Worm (Caenorhabditis elegans) whole organism, late embryonic: ENCODE results near the gene acl-13.

Source experiments
- C08G9.2 ChIP-seq: sonication (generic microtip); optimal IDR thresholded peaks from 2 replicates; lab custom pipeline; 2016; ENCODE audit warnings: mild to moderate bottlenecking, missing genetic modification characterization, moderate library complexity, missing compliant biosample characterization
- F13H6.1 ChIP-seq: sonication (generic microtip); optimal IDR thresholded peaks from 2 replicates; lab custom pipeline; 2016; ENCODE audit warnings: missing genetic modification characterization, missing compliant biosample characterization
- K09A11.1 ChIP-seq: sonication (generic microtip); optimal IDR thresholded peaks from 2 replicates; lab custom pipeline; 2017; ENCODE audit warnings: antibody characterized with exemption, mild to moderate bottlenecking, missing genetic modification characterization, missing compliant biosample characterization; ENCODE audit not compliant: insufficient read depth
- ahr-1 ChIP-seq: sonication (generic microtip); optimal IDR thresholded peaks from 2 replicates; lab custom pipeline; 2016; ENCODE audit warnings: missing genetic modification characterization, missing compliant biosample characterization
- ceh-2 ChIP-seq: sonication (generic microtip); optimal IDR thresholded peaks from 2 replicates; lab custom pipeline; 2016; ENCODE audit warnings: missing genotype, missing genetic modification characterization, missing compliant biosample characterization
- ceh-34 ChIP-seq: sonication (generic microtip); optimal IDR thresholded peaks from 2 replicates; lab custom pipeline; 2016; ENCODE audit warnings: mild to moderate bottlenecking, missing genetic modification characterization, missing compliant biosample characterization
- ceh-6 ChIP-seq: fragments of 200-800 bp; sonication (Bioruptor generic); optimal IDR thresholded peaks from 2 replicates; lab custom pipeline; 2018; ENCODE audit warnings: mild to moderate bottlenecking, missing genetic modification characterization, missing compliant biosample characterization
- dve-1 ChIP-seq: sonication (generic microtip); optimal IDR thresholded peaks from 2 replicates; lab custom pipeline; 2017; ENCODE audit warnings: antibody characterized with exemption, mild to moderate bottlenecking, missing genetic modification characterization, missing compliant biosample characterization
- elt-4 ChIP-seq: sonication (generic microtip); optimal IDR thresholded peaks from 2 replicates; lab custom pipeline; 2016; ENCODE audit warnings: missing genetic modification characterization, missing compliant biosample characterization
- gmeb-2 ChIP-seq: sonication (generic microtip); optimal IDR thresholded peaks from 2 replicates; lab custom pipeline; 2016; ENCODE audit warnings: missing genetic modification characterization, inconsistent platforms, missing compliant biosample characterization
- hlh-13 ChIP-seq: fragments of 200-800 bp; sonication (Bioruptor generic); optimal IDR thresholded peaks from 2 replicates; lab custom pipeline; 2018; ENCODE audit warnings: mild to moderate bottlenecking, missing genetic modification characterization, missing compliant biosample characterization
- hlh-15 ChIP-seq: sonication (generic microtip); optimal IDR thresholded peaks from 2 replicates; lab custom pipeline; 2016; ENCODE audit warnings: missing genetic modification characterization, missing compliant biosample characterization
- hlh-30 ChIP-seq: sonication (generic microtip); optimal IDR thresholded peaks from 2 replicates; lab custom pipeline; 2017; ENCODE audit warnings: antibody characterized with exemption, missing genetic modification characterization, missing compliant biosample characterization; ENCODE audit not compliant: insufficient read depth
- hlh-6 ChIP-seq: sonication (generic microtip); optimal IDR thresholded peaks from 2 replicates; lab custom pipeline; 2016; ENCODE audit warnings: missing genotype, missing genetic modification characterization, missing compliant biosample characterization
- lim-6 ChIP-seq: sonication (generic microtip); optimal IDR thresholded peaks from 2 replicates; lab custom pipeline; 2016; ENCODE audit warnings: missing genetic modification characterization, missing compliant biosample characterization
- lin-11 ChIP-seq: fragments of 200-800 bp; sonication (Bioruptor generic); optimal IDR thresholded peaks from 2 replicates; lab custom pipeline; 2018; ENCODE audit warnings: mild to moderate bottlenecking, missing genetic modification characterization, missing compliant biosample characterization
- nfya-1 ChIP-seq: sonication (generic microtip); optimal IDR thresholded peaks from 2 replicates; lab custom pipeline; 2017; ENCODE audit warnings: missing genetic modification characterization, mild to moderate bottlenecking, missing compliant biosample characterization, antibody characterized with exemption, moderate library complexity
- nhr-232 ChIP-seq: sonication (generic microtip); optimal IDR thresholded peaks from 2 replicates; lab custom pipeline; 2016; ENCODE audit warnings: missing genetic modification characterization, missing compliant biosample characterization
- npax-4 ChIP-seq: sonication (generic microtip); optimal IDR thresholded peaks from 2 replicates; lab custom pipeline; 2016; ENCODE audit warnings: missing genetic modification characterization, missing compliant biosample characterization
- odd-2 ChIP-seq: sonication (generic microtip); optimal IDR thresholded peaks from 2 replicates; lab custom pipeline; 2017; ENCODE audit warnings: antibody characterized with exemption, mild to moderate bottlenecking, missing genetic modification characterization, missing compliant biosample characterization
- pag-3 ChIP-seq: sonication (generic microtip); optimal IDR thresholded peaks from 2 replicates; lab custom pipeline; 2016; ENCODE audit warnings: missing compliant biosample characterization, missing genetic modification characterization, borderline replicate concordance
- pat-9 ChIP-seq: fragments of 200-800 bp; sonication (Bioruptor generic); optimal IDR thresholded peaks from 2 replicates; lab custom pipeline; 2018; ENCODE audit warnings: mild to moderate bottlenecking, missing genetic modification characterization, moderate library complexity, missing compliant biosample characterization
- pax-1 ChIP-seq: fragments of 150-350 bp; optimal IDR thresholded peaks from 2 replicates; lab custom pipeline; 2014; ENCODE audit warnings: missing biosample characterization, missing genetic modification characterization
- pqm-1 ChIP-seq: sonication (generic microtip); optimal IDR thresholded peaks from 2 replicates; lab custom pipeline; 2016; ENCODE audit warnings: missing genetic modification characterization, missing compliant biosample characterization
- pros-1 ChIP-seq: fragments of 150-350 bp; optimal IDR thresholded peaks from 2 replicates; lab custom pipeline; 2014; ENCODE audit warnings: missing biosample characterization, missing genetic modification reagents, missing genetic modification characterization
- ref-2 ChIP-seq: sonication (generic microtip); optimal IDR thresholded peaks from 2 replicates; lab custom pipeline; 2016; ENCODE audit warnings: missing genetic modification characterization, missing compliant biosample characterization
- rnt-1 ChIP-seq: sonication (generic microtip); optimal IDR thresholded peaks from 2 replicates; lab custom pipeline; 2016; ENCODE audit warnings: missing genetic modification characterization, missing compliant biosample characterization
- sdc-2 ChIP-seq: sonication (generic microtip); optimal IDR thresholded peaks from 2 replicates; lab custom pipeline; 2016; ENCODE audit warnings: missing genotype, missing genetic modification characterization, missing compliant biosample characterization
- sox-2 ChIP-seq: fragments of 200-800 bp; sonication (Bioruptor generic); IDR thresholded peaks from 2 replicates; pipeline ENCODE4 v1.3.6; 2022; ENCODE audit warnings: missing genetic modification reagents, missing genetic modification characterization, missing compliant biosample characterization
- syd-9 ChIP-seq: sonication (generic microtip); optimal IDR thresholded peaks from 2 replicates; lab custom pipeline; 2016; ENCODE audit warnings: mild to moderate bottlenecking, missing genetic modification characterization, moderate library complexity, missing compliant biosample characterization
- tbx-2 ChIP-seq: sonication (generic microtip); optimal IDR thresholded peaks from 2 replicates; lab custom pipeline; 2016; ENCODE audit warnings: missing genetic modification characterization, missing compliant biosample characterization
- ttx-3 ChIP-seq: sonication (generic microtip); optimal IDR thresholded peaks from 2 replicates; lab custom pipeline; 2016; ENCODE audit warnings: missing genetic modification reagents, missing genetic modification characterization, missing compliant biosample characterization
- unc-42 ChIP-seq: sonication (generic microtip); optimal IDR thresholded peaks from 2 replicates; lab custom pipeline; 2016; ENCODE audit warnings: missing genotype, missing genetic modification characterization, missing compliant biosample characterization
- unc-55 ChIP-seq: sonication (generic microtip); optimal IDR thresholded peaks from 2 replicates; lab custom pipeline; 2017; ENCODE audit warnings: missing biosample characterization, missing genetic modification reagents, missing genetic modification characterization
- zip-5 ChIP-seq: sonication (generic microtip); optimal IDR thresholded peaks from 2 replicates; lab custom pipeline; 2016; ENCODE audit warnings: missing genetic modification characterization, missing compliant biosample characterization

acl-13 gene

ce11 chrIV:12441715-12442114, 31.4 kb downstream of the acl-13 start, which contains the start of gene C25G4.17:
Gene C25G4.17 (plus strand): TSS chrIV:12442015.
- TF ChIP-seq ceh-34 (tag; lab: Kevin White, UChicago): no peak
- TF ChIP-seq ceh-6: no peak
- TF ChIP-seq dve-1 (tag; lab: Kevin White, UChicago): no peak

ce11 chrIV:12443936-12444335, 33.7 kb downstream of the acl-13 start, which contains the start of gene C25G4.2:
Gene C25G4.2 (minus strand): TSS chrIV:12444035.
- TF ChIP-seq dve-1 (tag; lab: Kevin White, UChicago): no peak
- TF ChIP-seq, all 69 proteins: peak for 0

DNA sequence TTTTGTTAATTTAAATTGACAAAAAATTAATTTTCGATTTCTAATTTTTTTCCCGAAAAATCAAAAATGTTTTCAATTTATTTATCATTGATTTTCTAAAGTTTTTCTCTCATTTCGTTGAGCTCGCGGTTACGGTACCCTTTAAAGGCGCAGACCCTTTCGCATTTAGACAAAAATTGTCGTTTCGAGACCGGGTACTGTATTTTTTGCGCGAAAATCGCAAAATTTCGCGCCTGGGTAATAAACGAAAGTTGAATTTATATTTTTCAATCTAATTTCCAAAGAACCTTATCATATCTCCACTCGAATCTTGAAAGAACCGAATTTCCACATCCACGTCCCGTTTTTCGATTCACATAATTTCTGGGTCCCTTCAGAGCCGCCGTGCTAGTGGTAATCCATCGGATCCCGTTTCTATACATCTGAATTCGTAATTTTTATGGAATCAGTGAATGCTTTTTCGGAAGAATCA, 35.2 kb downstream of the acl-13 start, which contains the start of gene C25G4.3:
C25G4.3 (minus strand) TSS at position 422 of the 472 bp plus-strand sequence.
- TF ChIP-seq lin-11 (tag; lab: Kevin White, UChicago) (no peak), ceh-34 (tag; lab: Kevin White, UChicago) (no peak)

DNA sequence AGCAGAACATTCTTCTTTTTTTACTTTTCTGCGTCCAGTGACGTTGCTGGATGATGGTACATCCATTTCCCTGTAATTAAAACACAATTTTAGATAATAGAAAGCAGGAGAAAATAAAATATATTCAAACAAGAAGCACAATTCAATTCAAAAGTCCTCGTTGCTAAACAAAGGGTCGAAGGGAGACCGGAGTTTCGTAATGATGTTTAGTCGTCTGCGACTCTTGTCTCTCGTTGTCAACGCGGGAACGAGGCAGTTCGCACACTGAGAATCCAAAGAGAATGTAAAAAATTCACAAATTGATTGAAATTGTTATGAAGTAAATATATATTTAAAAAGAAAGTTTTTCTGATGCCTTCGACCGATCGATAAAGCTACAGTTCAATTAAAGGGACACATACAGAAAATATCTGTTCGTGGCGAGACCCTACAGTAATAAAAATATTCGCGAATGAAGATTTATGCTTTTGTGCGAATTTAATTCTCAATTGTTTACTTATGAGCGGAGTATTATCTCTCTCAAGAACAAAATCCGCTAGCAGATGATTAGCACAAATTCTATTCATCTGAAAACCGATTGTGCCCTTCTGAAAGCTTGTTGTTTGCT, 41.1 kb downstream of the acl-13 start, which contains the start of gene dpy-26:
dpy-26 (minus strand) TSS at position 111 of the 607 bp plus-strand sequence.
- no peak for TF ChIP-seq gmeb-2 (tag; lab: Kevin White, UChicago)
- peak; percentile 27 for TF ChIP-seq nfya-1
- TF ChIP-seq ahr-1 (tag; lab: Kevin White, UChicago): no peak
- TF ChIP-seq sdc-2 (tag; lab: Kevin White, UChicago): no peak
- no peak for TF ChIP-seq C08G9.2 (tag; lab: Kevin White, UChicago)
- TF ChIP-seq unc-42 (tag; lab: Kevin White, UChicago): peak; percentile 55
- TF ChIP-seq ceh-2 (tag; lab: Kevin White, UChicago): no peak

- TF ChIP-seq hlh-6: no peak
- TF ChIP-seq tbx-2 (tag; lab: Kevin White, UChicago): no peak
- no peak for TF ChIP-seq nhr-232 (tag; lab: Kevin White, UChicago)
- no peak for TF ChIP-seq sox-2 (GFP tag; lab: Robert Waterston, UW)
- TF ChIP-seq F13H6.1: no peak
- no peak for TF ChIP-seq ttx-3
- TF ChIP-seq rnt-1 (tag; lab: Kevin White, UChicago): no peak
- TF ChIP-seq pax-1 (tag; lab: Kevin White, UChicago): no peak
- TF ChIP-seq zip-5 (tag; lab: Kevin White, UChicago): no peak
- no peak for TF ChIP-seq ceh-34 (tag; lab: Kevin White, UChicago)
- TF ChIP-seq elt-4 (tag; lab: Kevin White, UChicago): no peak
These were observed 43.8 kb downstream of the acl-13 start, which contains the start of gene spe-44 for ce11 chrIV:12454115-12454514. Gene spe-44 (minus strand): TSS chrIV:12454215.

- TF ChIP-seq pat-9 (tag; lab: Kevin White, UChicago) (no peak), K09A11.1 (tag; lab: Kevin White, UChicago) (no peak), nfya-1 (no peak), pros-1 (tag; lab: Kevin White, UChicago) (no peak), pqm-1 (tag; lab: Kevin White, UChicago) (no peak), ceh-2 (tag; lab: Kevin White, UChicago) (no peak), pax-1 (tag; lab: Kevin White, UChicago) (no peak), unc-55 (GFP tag; lab: Kevin White, UChicago) (no peak), lin-11 (tag; lab: Kevin White, UChicago) (no peak), F13H6.1 (no peak), syd-9 (no peak), hlh-6 (no peak), npax-4 (tag; lab: Kevin White, UChicago) (no peak), ref-2 (tag; lab: Kevin White, UChicago) (no peak), hlh-15 (tag; lab: Kevin White, UChicago) (no peak), pag-3 (tag; lab: Kevin White, UChicago) (no peak), hlh-13 (GFP tag; lab: Kevin White, UChicago) (no peak), hlh-30 (tag; lab: Kevin White, UChicago) (no peak), lim-6 (no peak), odd-2 (no peak)
- TF ChIP-seq, all 69 proteins: peak for 0
These were observed 44.5 kb downstream of the acl-13 start, which contains the start of gene smz-1 for ce11 chrIV:12454750-12455149. Gene smz-1 (plus strand): TSS chrIV:12455050.
